Worm (Caenorhabditis elegans): Measurements from ENCODE around the gene srg-9.

- TF ChIP-seq aly-2 (tag; optimal IDR thresholded peaks at IDR 0.05) = no peak
- no peak for TF ChIP-seq skn-1 (tag; optimal IDR thresholded peaks at IDR 0.05)
- TF ChIP-seq xbp-1 (tag; optimal IDR thresholded peaks at IDR 0.05) = no peak
- no peak for TF ChIP-seq ceh-88 (GFP tag; IDR thresholded peaks at IDR 0.05)
- no peak for TF ChIP-seq unc-130 (tag; optimal IDR thresholded peaks at IDR 0.05)
- TF ChIP-seq nhr-12 (tag; optimal IDR thresholded peaks at IDR 0.05) = no peak
- no peak for TF ChIP-seq ceh-82 (tag; optimal IDR thresholded peaks at IDR 0.05)
- no peak for TF ChIP-seq mef-2 (tag; optimal IDR thresholded peaks at IDR 0.05)
- no peak for TF ChIP-seq irx-1 (tag; optimal IDR thresholded peaks at IDR 0.05)
Observed at ce11 chrIII:6236649-6237048, 19.9 kb downstream of the srg-9 start, which contains the start of gene T12A2.21.

All from whole organism, L1 larva.